Worm (Caenorhabditis elegans) whole organism, mixed stage, embryonic: ENCODE measurements around the gene ddx-35.
A peak's percentile ranks its signal among the peaks of the same experiment; 100 is the strongest.

ENCODE experiments used
- bed-3 ChIP-seq: fragments of 200-800 bp; sonication (Bioruptor generic); optimal IDR thresholded peaks from 3 replicates; lab custom pipeline; 2018; ENCODE audit warnings: mild to moderate bottlenecking, missing genetic modification characterization, moderate library complexity, missing compliant biosample characterization
- blmp-1 ChIP-seq: fragments of 150-350 bp; optimal IDR thresholded peaks from 2 replicates; lab custom pipeline; 2014; ENCODE audit warnings: missing biosample characterization, missing genetic modification characterization
- ceh-39 ChIP-seq: fragments of 150-350 bp; optimal IDR thresholded peaks from 2 replicates; lab custom pipeline; 2014; ENCODE audit warnings: missing biosample characterization, missing genetic modification characterization
- ceh-83 ChIP-seq: fragments of 200-800 bp; sonication (Bioruptor generic); optimal IDR thresholded peaks from 2 replicates; lab custom pipeline; 2018; ENCODE audit warnings: mild to moderate bottlenecking, missing genetic modification characterization, missing compliant biosample characterization
- ces-1 ChIP-seq: fragments of 150-350 bp; optimal IDR thresholded peaks from 2 replicates; lab custom pipeline; 2014; ENCODE audit warnings: missing biosample characterization, missing genetic modification reagents, missing genetic modification characterization
- cnd-1 ChIP-seq: fragments of 200-800 bp; sonication (Bioruptor generic); optimal IDR thresholded peaks from 2 replicates; lab custom pipeline; 2018; ENCODE audit warnings: mild to moderate bottlenecking, missing genetic modification characterization, missing compliant biosample characterization
- drap-1 ChIP-seq: fragments of 200-800 bp; sonication (Bioruptor generic); optimal IDR thresholded peaks from 3 replicates; lab custom pipeline; 2018; ENCODE audit warnings: mild to moderate bottlenecking, missing genetic modification characterization, missing compliant biosample characterization
- elt-1 ChIP-seq: sonication (generic microtip); optimal IDR thresholded peaks from 2 replicates; lab custom pipeline; 2017; ENCODE audit warnings: missing genetic modification characterization, mild to moderate bottlenecking, missing compliant biosample characterization, antibody characterized with exemption, moderate library complexity, borderline replicate concordance; ENCODE audit not compliant: insufficient read depth
- elt-3 ChIP-seq: fragments of 150-350 bp; optimal IDR thresholded peaks from 2 replicates; lab custom pipeline; 2014; ENCODE audit warnings: missing biosample characterization, missing genetic modification characterization
- flh-1 ChIP-seq: fragments of 200-800 bp; sonication (Bioruptor generic); optimal IDR thresholded peaks from 2 replicates; lab custom pipeline; 2018; ENCODE audit warnings: mild to moderate bottlenecking, missing genetic modification characterization, moderate library complexity, missing compliant biosample characterization
- ham-2 ChIP-seq: fragments of 200-800 bp; sonication (Bioruptor generic); optimal IDR thresholded peaks from 2 replicates; lab custom pipeline; 2018; ENCODE audit warnings: mild to moderate bottlenecking, missing genetic modification characterization, missing compliant biosample characterization
- hlh-1 ChIP-seq: fragments of 150-350 bp; optimal IDR thresholded peaks from 2 replicates; lab custom pipeline; 2014; ENCODE audit warnings: missing biosample characterization, missing genetic modification reagents, missing genetic modification characterization
- lin-13 ChIP-seq: fragments of 150-350 bp; optimal IDR thresholded peaks from 2 replicates; lab custom pipeline; 2014; ENCODE audit warnings: missing biosample characterization, missing genetic modification characterization
- lin-32 ChIP-seq: fragments of 200-800 bp; sonication (Bioruptor generic); optimal IDR thresholded peaks from 2 replicates; lab custom pipeline; 2018; ENCODE audit warnings: mild to moderate bottlenecking, missing genetic modification characterization, missing compliant biosample characterization
- lsy-2 ChIP-seq: fragments of 150-350 bp; optimal IDR thresholded peaks from 2 replicates; lab custom pipeline; 2014; ENCODE audit warnings: missing biosample characterization, missing genetic modification characterization
- mab-5 ChIP-seq: fragments of 150-350 bp; optimal IDR thresholded peaks from 2 replicates; lab custom pipeline; 2014; ENCODE audit warnings: missing biosample characterization, missing genetic modification characterization
- mep-1 ChIP-seq: fragments of 150-350 bp; optimal IDR thresholded peaks from 2 replicates; lab custom pipeline; 2017; ENCODE audit warnings: missing biosample characterization, missing genetic modification reagents, missing genetic modification characterization, inconsistent platforms
- nhr-12 ChIP-seq: fragments of 150-350 bp; optimal IDR thresholded peaks from 2 replicates; lab custom pipeline; 2014; ENCODE audit warnings: missing biosample characterization, missing genetic modification characterization
- nhr-28 ChIP-seq: fragments of 150-350 bp; optimal IDR thresholded peaks from 2 replicates; lab custom pipeline; 2014; ENCODE audit warnings: missing biosample characterization, missing genetic modification characterization
- pha-4 ChIP-seq: fragments of 150-350 bp; optimal IDR thresholded peaks from 2 replicates; lab custom pipeline; 2018; ENCODE audit warnings: missing biosample characterization, missing genetic modification reagents, missing genetic modification characterization
- sem-2 ChIP-seq: fragments of 200-800 bp; sonication (Bioruptor generic); optimal IDR thresholded peaks from 2 replicates; lab custom pipeline; 2018; ENCODE audit warnings: mild to moderate bottlenecking, missing genetic modification characterization, missing compliant biosample characterization
- snpc-4 ChIP-seq: fragments of 150-350 bp; optimal IDR thresholded peaks from 2 replicates; lab custom pipeline; 2014; ENCODE audit warnings: missing biosample characterization, missing genetic modification characterization
- sptf-1 ChIP-seq: sonication (generic microtip); optimal IDR thresholded peaks from 2 replicates; lab custom pipeline; 2017; ENCODE audit warnings: mild to moderate bottlenecking, missing genetic modification characterization, moderate library complexity, missing compliant biosample characterization
- tbx-8 ChIP-seq: fragments of 200-800 bp; sonication (Bioruptor generic); optimal IDR thresholded peaks from 2 replicates; lab custom pipeline; 2018; ENCODE audit warnings: mild to moderate bottlenecking, missing genetic modification characterization, moderate library complexity, missing compliant biosample characterization
- unc-120 ChIP-seq: sonication (generic microtip); optimal IDR thresholded peaks from 2 replicates; lab custom pipeline; 2017; ENCODE audit warnings: missing genetic modification characterization, missing compliant biosample characterization; ENCODE audit not compliant: poor library complexity, severe bottlenecking
- unc-39 ChIP-seq: fragments of 150-350 bp; optimal IDR thresholded peaks from 2 replicates; lab custom pipeline; 2014; ENCODE audit warnings: missing biosample characterization, missing genetic modification characterization
- unc-62 ChIP-seq: fragments of 150-350 bp; optimal IDR thresholded peaks from 2 replicates; lab custom pipeline; 2014; ENCODE audit warnings: missing biosample characterization, missing genetic modification reagents, missing genetic modification characterization
- zip-8 ChIP-seq: fragments of 150-350 bp; optimal IDR thresholded peaks from 2 replicates; lab custom pipeline; 2014; ENCODE audit warnings: missing biosample characterization, missing genetic modification characterization
- ztf-11 ChIP-seq: fragments of 150-350 bp; optimal IDR thresholded peaks from 2 replicates; lab custom pipeline; 2014; ENCODE audit warnings: missing biosample characterization, missing genetic modification characterization

Gene ddx-35

ce11 chrIII:1575651-1576050, 21.4 kb upstream of the ddx-35 start:
- no peak for TF ChIP-seq unc-120 (tag; lab: Kevin White, UChicago)
- no peak for TF ChIP-seq drap-1 (GFP tag; lab: Kevin White, UChicago)
- no peak for TF ChIP-seq sem-2 (GFP tag; lab: Kevin White, UChicago)
- no peak for TF ChIP-seq zip-8
- TF ChIP-seq flh-1 (GFP tag; lab: Kevin White, UChicago), result no peak
- TF ChIP-seq unc-39 (tag; lab: Kevin White, UChicago), result no peak
- TF ChIP-seq lin-32, result no peak
- no peak for TF ChIP-seq lsy-2 (tag; lab: Kevin White, UChicago)
- no peak for TF ChIP-seq snpc-4 (tag; lab: Kevin White, UChicago)
- no peak for TF ChIP-seq lin-13 (tag; lab: Kevin White, UChicago)
- no peak for TF ChIP-seq elt-3 (tag; lab: Kevin White, UChicago)
- no peak for TF ChIP-seq hlh-1
- TF ChIP-seq ces-1 (GFP tag; lab: Kevin White, UChicago), result no peak
- no peak for TF ChIP-seq nhr-12
- TF ChIP-seq bed-3 (GFP tag; lab: Kevin White, UChicago), result no peak
- no peak for TF ChIP-seq sptf-1

- TF ChIP-seq cnd-1 (tag; lab: Kevin White, UChicago) (no peak), sptf-1 (no peak), nhr-28 (no peak), pha-4 (no peak), elt-1 (tag; lab: Kevin White, UChicago) (no peak), ztf-11 (tag; lab: Kevin White, UChicago) (no peak), tbx-8 (no peak), blmp-1 (tag; lab: Kevin White, UChicago) (no peak), nhr-12 (no peak), snpc-4 (tag; lab: Kevin White, UChicago) (no peak), ham-2 (no peak), unc-39 (tag; lab: Kevin White, UChicago) (no peak)
These were observed 15.8 kb upstream of the ddx-35 start, which contains the start of gene rep-1 for ce11 chrIII:1570006-1570405. TSS of gene rep-1 (plus strand) at chrIII:1570306.

- TF ChIP-seq ceh-39 (tag; lab: Kevin White, UChicago) (no peak), lin-13 (tag; lab: Kevin White, UChicago) (peak; percentile 33), nhr-12 (no peak), lsy-2 (tag; lab: Kevin White, UChicago) (peak; percentile 26), zip-8 (no peak), mep-1 (tag; lab: Kevin White, UChicago) (peak; percentile 45), unc-39 (tag; lab: Kevin White, UChicago) (no peak), unc-62 (GFP tag; lab: Kevin White, UChicago) (no peak), mab-5 (tag; lab: Kevin White, UChicago) (no peak), ces-1 (GFP tag; lab: Kevin White, UChicago) (peak; percentile 61)
These were observed 4.4 kb upstream of the ddx-35 start, which contains the start of the genes eelo-1 and Y67D2.2 for ce11 chrIII:1558441-1559159. TSS of gene eelo-1 (minus strand) at chrIII:1558529. TSS of gene Y67D2.2 (plus strand) at chrIII:1558800.

ce11 chrIII:1543406-1544011, 10.7 kb downstream of the ddx-35 start:
- TF ChIP-seq flh-1 (GFP tag; lab: Kevin White, UChicago), result no peak
- TF ChIP-seq ceh-83 (GFP tag; lab: Kevin White, UChicago), result no peak
- no peak for TF ChIP-seq mep-1 (tag; lab: Kevin White, UChicago)
- no peak for TF ChIP-seq lsy-2 (tag; lab: Kevin White, UChicago)
- no peak for TF ChIP-seq ham-2
- no peak for TF ChIP-seq drap-1 (GFP tag; lab: Kevin White, UChicago)
- no peak for TF ChIP-seq nhr-28
- TF ChIP-seq tbx-8, result no peak
- TF ChIP-seq snpc-4 (tag; lab: Kevin White, UChicago), result no peak
- no peak for TF ChIP-seq lin-32
- TF ChIP-seq lin-13 (tag; lab: Kevin White, UChicago), result no peak
- TF ChIP-seq zip-8, result no peak
- TF ChIP-seq ces-1 (GFP tag; lab: Kevin White, UChicago), result no peak
- TF ChIP-seq unc-62 (GFP tag; lab: Kevin White, UChicago), result no peak
- TF ChIP-seq sptf-1, result no peak
- no peak for TF ChIP-seq mab-5 (tag; lab: Kevin White, UChicago)
- TF ChIP-seq hlh-1, result no peak
